Worm (Caenorhabditis elegans): Measurements from ENCODE around the gene lipl-3.
A peak's percentile ranks its signal among the peaks of the same experiment; 100 is the strongest.

Gene lipl-3

DNA sequence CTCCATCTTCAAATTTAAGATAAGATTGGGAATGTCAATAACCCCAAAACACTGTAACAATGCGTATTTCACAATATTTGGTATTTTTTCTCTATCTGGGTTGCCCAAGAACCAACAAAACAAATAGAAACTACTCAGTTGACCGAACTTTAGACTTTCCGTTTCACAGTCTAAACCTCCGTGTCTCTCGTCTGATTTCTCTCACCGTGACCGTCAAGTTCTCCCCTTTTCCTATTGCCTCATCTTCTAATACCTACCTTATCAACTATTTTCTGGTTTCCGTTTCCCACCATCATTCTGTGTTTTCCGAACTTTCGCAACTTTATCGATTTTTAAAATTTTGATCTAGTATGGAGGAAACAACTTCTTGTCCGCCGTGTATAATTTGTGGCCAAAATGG, 29.7 kb downstream of the lipl-3 start, which contains the start of gene nhr-131 (continued):
- TF ChIP-seq elt-2 (tag; optimal IDR thresholded peaks at IDR 0.05) (peak; percentile 70), ceh-28 (tag; optimal IDR thresholded peaks at IDR 0.05) (peak; percentile 66)

ce11 chrV:491432-491831, 32.6 kb downstream of the lipl-3 start, which contains the start of gene str-196:
str-196 (plus strand) TSS chrV:491732.
- TF ChIP-seq hmg-11 (tag; optimal IDR thresholded peaks at IDR 0.05), result no peak
- no peak for TF ChIP-seq lin-39 (tag; optimal IDR thresholded peaks at IDR 0.05)
- no peak for TF ChIP-seq eor-1 (tag; optimal IDR thresholded peaks at IDR 0.05)
- TF ChIP-seq pha-4 (tag; optimal IDR thresholded peaks at IDR 0.05), result no peak
- TF ChIP-seq R02D3.7 (tag; optimal IDR thresholded peaks at IDR 0.05), result no peak
- no peak for TF ChIP-seq jun-1 (tag; optimal IDR thresholded peaks at IDR 0.05)
- no peak for TF ChIP-seq pqm-1 (tag; optimal IDR thresholded peaks at IDR 0.05)
- no peak for TF ChIP-seq nhr-43 (tag; optimal IDR thresholded peaks at IDR 0.05; ENCODE audit: poor library complexity, severe bottlenecking)
- TF ChIP-seq nhr-237 (tag; optimal IDR thresholded peaks at IDR 0.05), result no peak
- TF ChIP-seq lin-15B (tag; optimal IDR thresholded peaks at IDR 0.05), result no peak
- no peak for TF ChIP-seq nhr-77 (tag; optimal IDR thresholded peaks at IDR 0.05)
- TF ChIP-seq elt-2 (tag; optimal IDR thresholded peaks at IDR 0.05), result no peak

DNA sequence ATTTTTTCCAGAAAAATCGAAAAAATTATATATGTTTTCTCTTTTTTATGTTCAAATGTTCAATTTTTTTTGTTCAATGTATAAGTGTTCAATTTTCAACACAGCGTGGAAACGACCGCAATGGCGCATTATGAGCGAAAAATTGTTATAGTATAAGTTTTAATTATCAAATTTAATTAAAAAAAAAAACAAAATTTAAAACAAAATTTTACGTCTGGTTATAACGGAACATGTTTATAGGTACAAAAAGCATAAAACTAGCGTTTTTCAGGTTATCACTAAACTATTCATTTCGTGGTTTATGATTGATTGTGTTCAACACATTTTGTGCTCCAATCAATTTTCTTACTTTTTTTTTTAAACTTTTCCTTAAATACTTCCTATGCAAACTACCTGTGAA, 34.7 kb downstream of the lipl-3 start, which contains the start of gene nhr-106:
nhr-106 (plus strand) TSS at position 301 of the 400 bp plus-strand sequence.
- no peak for TF ChIP-seq sea-2 (GFP tag; optimal IDR thresholded peaks at IDR 0.05)
- peak; percentile 6 for TF ChIP-seq pqm-1 (tag; optimal IDR thresholded peaks at IDR 0.05)
- TF ChIP-seq nhr-77 (tag; optimal IDR thresholded peaks at IDR 0.05), result no peak
- TF ChIP-seq zag-1 (tag; optimal IDR thresholded peaks at IDR 0.05), result no peak
- TF ChIP-seq elt-2 (tag; optimal IDR thresholded peaks at IDR 0.05), result peak; percentile 39
- TF ChIP-seq lsy-12 (tag; optimal IDR thresholded peaks at IDR 0.05), result no peak
- TF ChIP-seq lin-15B (tag; optimal IDR thresholded peaks at IDR 0.05), result no peak
- no peak for TF ChIP-seq ceh-9 (tag; optimal IDR thresholded peaks at IDR 0.05)
- TF ChIP-seq unc-39 (tag; optimal IDR thresholded peaks at IDR 0.05), result no peak

DNA sequence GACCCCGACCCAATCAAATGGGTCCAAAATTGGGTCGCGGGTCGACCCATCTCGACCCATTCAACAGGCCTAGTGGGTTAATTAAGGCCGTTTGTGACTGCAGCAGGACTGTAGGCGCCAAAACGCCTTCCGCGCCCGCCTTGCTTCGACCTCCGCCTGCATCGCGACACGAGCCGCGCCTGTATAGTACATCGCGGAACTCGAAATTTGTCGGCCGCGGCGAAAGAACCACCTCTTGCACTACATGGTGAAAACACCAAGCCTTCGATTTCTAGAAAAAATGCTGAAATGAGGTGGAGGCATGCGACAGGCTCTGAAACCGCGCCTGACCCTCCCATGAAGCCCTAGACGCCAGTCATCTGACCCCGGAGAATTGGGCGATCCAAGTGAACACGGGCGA, 36.0 kb downstream of the lipl-3 start:
- TF ChIP-seq fos-1 (tag; optimal IDR thresholded peaks at IDR 0.05) (no peak), nhr-43 (tag; optimal IDR thresholded peaks at IDR 0.05; ENCODE audit: poor library complexity, severe bottlenecking) (no peak), zag-1 (tag; optimal IDR thresholded peaks at IDR 0.05) (no peak), hmg-11 (tag; optimal IDR thresholded peaks at IDR 0.05) (no peak), ztf-4 (tag; optimal IDR thresholded peaks at IDR 0.05) (no peak), ceh-28 (tag; optimal IDR thresholded peaks at IDR 0.05) (no peak), ceh-9 (tag; optimal IDR thresholded peaks at IDR 0.05) (no peak), jun-1 (tag; optimal IDR thresholded peaks at IDR 0.05) (no peak), pha-4 (tag; optimal IDR thresholded peaks at IDR 0.05) (no peak), nhr-11 (tag; optimal IDR thresholded peaks at IDR 0.05) (no peak)

- no peak for TF ChIP-seq fkh-10 (GFP tag; optimal IDR thresholded peaks at IDR 0.05)
- TF ChIP-seq aly-2 (tag; optimal IDR thresholded peaks at IDR 0.05), result no peak
- TF ChIP-seq ZK546.5 (tag; optimal IDR thresholded peaks at IDR 0.05), result no peak
Observed at ce11 chrV:486684-487083, 37.3 kb downstream of the lipl-3 start, which contains the start of gene nhr-211. nhr-211 (plus strand) TSS chrV:486984.

- TF ChIP-seq nhr-28 (tag; optimal IDR thresholded peaks at IDR 0.05) (no peak), pha-4 (tag; optimal IDR thresholded peaks at IDR 0.05) (peak; percentile 83), nhr-43 (tag; optimal IDR thresholded peaks at IDR 0.05; ENCODE audit: poor library complexity, severe bottlenecking) (no peak), nhr-23 (tag; optimal IDR thresholded peaks at IDR 0.05) (peak; percentile 27), ceh-28 (tag; optimal IDR thresholded peaks at IDR 0.05) (peak; percentile 57), elt-2 (tag; optimal IDR thresholded peaks at IDR 0.05) (peak; percentile 40), pqm-1 (tag; optimal IDR thresholded peaks at IDR 0.05) (peak; percentile 50)
Observed at ce11 chrV:484285-484890, 39.6 kb downstream of the lipl-3 start, which contains the start of gene nhr-212. nhr-212 (plus strand) TSS chrV:484857.

DNA sequence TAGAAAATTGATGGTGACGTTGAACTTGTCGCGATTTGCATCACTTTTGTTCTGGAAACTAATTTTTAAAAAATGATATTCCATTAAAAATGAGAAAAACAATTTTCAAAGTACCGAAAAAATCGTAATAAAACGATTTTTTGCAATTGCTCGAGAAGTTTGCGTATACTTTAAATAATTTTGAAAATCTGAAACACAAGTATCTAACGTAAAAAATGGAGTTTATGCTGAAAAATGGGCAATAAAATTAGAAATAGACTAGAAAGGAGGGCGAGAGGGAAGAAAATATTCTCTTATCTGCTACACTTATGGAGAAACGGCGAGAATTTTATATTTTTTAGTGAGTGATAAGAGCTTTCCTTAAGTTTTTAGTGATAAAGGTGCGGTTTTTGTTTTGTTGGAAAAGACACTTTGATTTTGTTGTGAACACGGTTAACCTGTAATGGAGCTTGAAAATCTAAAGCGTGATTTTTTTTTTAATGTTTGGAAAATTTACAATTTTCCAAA, 40.7 kb downstream of the lipl-3 start, which contains the start of gene nhr-130:
nhr-130 (minus strand) TSS at position 51 of the 507 bp plus-strand sequence.
- peak; percentile 77 for TF ChIP-seq pqm-1 (tag; optimal IDR thresholded peaks at IDR 0.05)
- no peak for TF ChIP-seq nhr-25 (tag; optimal IDR thresholded peaks at IDR 0.05)
- no peak for TF ChIP-seq nfya-1 (tag; optimal IDR thresholded peaks at IDR 0.05; ENCODE audit: insufficient read depth)
- TF ChIP-seq ceh-16 (tag; optimal IDR thresholded peaks at IDR 0.05), result no peak
- TF ChIP-seq ama-1 (optimal IDR thresholded peaks at IDR 0.05), result no peak
- no peak for TF ChIP-seq hmg-11 (tag; optimal IDR thresholded peaks at IDR 0.05)
- no peak for TF ChIP-seq lin-15B (tag; optimal IDR thresholded peaks at IDR 0.05)
- TF ChIP-seq egl-27 (tag; optimal IDR thresholded peaks at IDR 0.05), result no peak
- no peak for TF ChIP-seq nhr-12 (tag; optimal IDR thresholded peaks at IDR 0.05)
- TF ChIP-seq pha-4 (tag; optimal IDR thresholded peaks at IDR 0.05), result peak; percentile 20
- TF ChIP-seq sea-2 (GFP tag; optimal IDR thresholded peaks at IDR 0.05), result no peak
- no peak for TF ChIP-seq ceh-28 (tag; optimal IDR thresholded peaks at IDR 0.05)
- TF ChIP-seq nhr-237 (tag; optimal IDR thresholded peaks at IDR 0.05), result no peak
- no peak for TF ChIP-seq eor-1 (tag; optimal IDR thresholded peaks at IDR 0.05)
- no peak for TF ChIP-seq skn-1 (tag; optimal IDR thresholded peaks at IDR 0.05)
- TF ChIP-seq lsy-12 (tag; optimal IDR thresholded peaks at IDR 0.05), result no peak
- no peak for TF ChIP-seq fkh-2 (tag; optimal IDR thresholded peaks at IDR 0.05)
- TF ChIP-seq ceh-82 (tag; optimal IDR thresholded peaks at IDR 0.05), result no peak
- no peak for TF ChIP-seq nhr-67 (tag; optimal IDR thresholded peaks at IDR 0.05)
- TF ChIP-seq elt-2 (tag; optimal IDR thresholded peaks at IDR 0.05), result peak; percentile 90
- TF ChIP-seq jun-1 (tag; optimal IDR thresholded peaks at IDR 0.05), result no peak
- no peak for TF ChIP-seq lin-39 (tag; optimal IDR thresholded peaks at IDR 0.05)
- no peak for TF ChIP-seq unc-62 (GFP tag; optimal IDR thresholded peaks at IDR 0.05)
- TF ChIP-seq zag-1 (tag; optimal IDR thresholded peaks at IDR 0.05), result no peak

Measured in whole organism, L3 larva.